Fruit fly (Drosophila melanogaster) whole organism, embryonic: ENCODE measurements around the gene Sec10.

Experiments used
- CG10209 ChIP-seq: fragments of 200-800 bp; sonication (Bioruptor generic); optimal IDR thresholded peaks from 3 replicates; lab custom pipeline; 2017; ENCODE audit warnings: missing biosample characterization, mild to moderate bottlenecking, missing genetic modification characterization, missing genetic modification reagents
- CG10321 ChIP-seq: fragments of 200-800 bp; sonication (Bioruptor generic); IDR thresholded peaks from 2 replicates; pipeline ENCODE4 v1.3.6; 2022; ENCODE audit warnings: missing biosample characterization, missing genetic modification characterization
- CG11247 ChIP-seq: fragments of 200-800 bp; sonication (Bioruptor generic); IDR thresholded peaks from 2 replicates; pipeline ENCODE4 v1.3.6; 2022; ENCODE audit warnings: missing biosample characterization, missing genetic modification characterization
- CG11504 ChIP-seq: fragments of 200-800 bp; sonication (Bioruptor generic); optimal IDR thresholded peaks from 3 replicates; lab custom pipeline; 2019; ENCODE audit warnings: missing biosample characterization, mild to moderate bottlenecking, missing genetic modification characterization, moderate library complexity
- CG11723 ChIP-seq: fragments of 200-800 bp; sonication (Bioruptor generic); optimal IDR thresholded peaks from 2 replicates; lab custom pipeline; 2017; ENCODE audit warnings: missing biosample characterization, mild to moderate bottlenecking, missing genetic modification characterization
- CG12071 ChIP-seq: fragments of 200-800 bp; sonication (Bioruptor generic); optimal IDR thresholded peaks from 3 replicates; lab custom pipeline; 2018; ENCODE audit warnings: missing biosample characterization, mild to moderate bottlenecking, missing genetic modification characterization
- CG13287 ChIP-seq: fragments of 200-800 bp; sonication (Bioruptor generic); IDR thresholded peaks from 2 replicates; pipeline ENCODE4 v1.3.6; 2022; ENCODE audit warnings: missing biosample characterization, missing genetic modification characterization; ENCODE audit not compliant: partially characterized antibody
- CG2678 ChIP-seq: fragments of 200-800 bp; sonication (Bioruptor generic); optimal IDR thresholded peaks from 3 replicates; lab custom pipeline; 2019; ENCODE audit warnings: missing biosample characterization, mild to moderate bottlenecking, missing genetic modification characterization, moderate library complexity
- CG2712 ChIP-seq: fragments of 200-800 bp; optimal IDR thresholded peaks from 3 replicates; lab custom pipeline; 2019; ENCODE audit warnings: missing biosample characterization, mild to moderate bottlenecking, missing genetic modification characterization, moderate library complexity
- CG30431 ChIP-seq: fragments of 200-800 bp; sonication (Bioruptor generic); optimal IDR thresholded peaks from 2 replicates; lab custom pipeline; 2017; ENCODE audit warnings: missing biosample characterization, missing genetic modification characterization
- CG4854 ChIP-seq: fragments of 200-800 bp; sonication (Bioruptor generic); optimal IDR thresholded peaks from 2 replicates; lab custom pipeline; 2016; ENCODE audit warnings: missing biosample characterization, missing genetic modification characterization, inconsistent platforms
- CG6683 ChIP-seq: fragments of 200-800 bp; sonication (Bioruptor generic); optimal IDR thresholded peaks from 2 replicates; lab custom pipeline; 2017; ENCODE audit warnings: missing biosample characterization, mild to moderate bottlenecking, missing genetic modification characterization, missing genetic modification reagents
- CG6689 ChIP-seq: fragments of 200-800 bp; sonication (Bioruptor generic); IDR thresholded peaks from 2 replicates; pipeline ENCODE4 v1.3.6; 2022; ENCODE audit warnings: missing biosample characterization, missing genetic modification characterization
- CG6813 ChIP-seq: fragments of 200-800 bp; sonication (Bioruptor generic); optimal IDR thresholded peaks from 2 replicates; lab custom pipeline; 2017; ENCODE audit warnings: missing biosample characterization, missing genetic modification characterization, mild to moderate bottlenecking, moderate library complexity, missing genetic modification reagents
- CG7271 ChIP-seq: fragments of 200-800 bp; sonication (Bioruptor generic); optimal IDR thresholded peaks from 2 replicates; lab custom pipeline; 2018; ENCODE audit warnings: missing biosample characterization, mild to moderate bottlenecking, missing genetic modification characterization, moderate library complexity
- CG7556 ChIP-seq: fragments of 200-800 bp; sonication (Bioruptor generic); optimal IDR thresholded peaks from 2 replicates; lab custom pipeline; 2017; ENCODE audit warnings: missing biosample characterization, mild to moderate bottlenecking, missing genetic modification characterization
- CG7839 ChIP-seq: fragments of 200-800 bp; sonication (Bioruptor generic); optimal IDR thresholded peaks from 3 replicates; lab custom pipeline; 2018; ENCODE audit warnings: missing biosample characterization, mild to moderate bottlenecking, missing genetic modification characterization, moderate library complexity
- CG9437 ChIP-seq: fragments of 200-800 bp; sonication (Bioruptor generic); optimal IDR thresholded peaks from 2 replicates; lab custom pipeline; 2018; ENCODE audit warnings: missing biosample characterization, mild to moderate bottlenecking, missing genetic modification characterization
- CTCF ChIP-seq: fragments of 200-800 bp; sonication (Bioruptor generic); optimal IDR thresholded peaks from 2 replicates; lab custom pipeline; 2017; ENCODE audit warnings: missing biosample characterization, mild to moderate bottlenecking, missing genetic modification characterization, moderate library complexity
- CkIIα-i1 ChIP-seq: fragments of 200-800 bp; sonication (Bioruptor generic); IDR thresholded peaks from 2 replicates; pipeline ENCODE4 v1.3.6; 2022; ENCODE audit warnings: missing biosample characterization, missing genetic modification characterization
- CrebB ChIP-seq: fragments of 200-800 bp; sonication (Bioruptor generic); optimal IDR thresholded peaks from 3 replicates; lab custom pipeline; 2018; ENCODE audit warnings: missing biosample characterization, mild to moderate bottlenecking, missing genetic modification characterization
- ERR ChIP-seq: fragments of 200-800 bp; sonication (Bioruptor generic); optimal IDR thresholded peaks from 2 replicates; lab custom pipeline; 2016; ENCODE audit warnings: missing biosample characterization, missing genetic modification characterization
- Hmx ChIP-seq: fragments of 200-800 bp; sonication (Bioruptor generic); optimal IDR thresholded peaks from 2 replicates; lab custom pipeline; 2016; ENCODE audit warnings: missing biosample characterization, missing genetic modification characterization
- Hsf ChIP-seq: fragments of 200-800 bp; sonication (Bioruptor generic); optimal IDR thresholded peaks from 3 replicates; lab custom pipeline; 2016; ENCODE audit warnings: missing biosample characterization, missing genetic modification characterization
- Lhr ChIP-seq: fragments of 200-800 bp; sonication (Bioruptor generic); optimal IDR thresholded peaks from 3 replicates; lab custom pipeline; 2017; ENCODE audit warnings: mild to moderate bottlenecking, missing biosample characterization, missing genetic modification reagents, missing genetic modification characterization
- Max ChIP-seq: fragments of 200-800 bp; sonication (Bioruptor generic); optimal IDR thresholded peaks from 2 replicates; lab custom pipeline; 2016; ENCODE audit warnings: missing biosample characterization, mild to moderate bottlenecking, missing genetic modification characterization
- Neu2 ChIP-seq: fragments of 200-800 bp; sonication (Bioruptor generic); optimal IDR thresholded peaks from 3 replicates; lab custom pipeline; 2016; ENCODE audit warnings: missing biosample characterization, missing genetic modification characterization, borderline replicate concordance
- Six4 ChIP-seq: fragments of 200-800 bp; sonication (Bioruptor generic); optimal IDR thresholded peaks from 2 replicates; lab custom pipeline; 2016; ENCODE audit warnings: missing biosample characterization, missing genetic modification characterization
- Sox100B ChIP-seq: fragments of 200-800 bp; sonication (Bioruptor generic); optimal IDR thresholded peaks from 3 replicates; lab custom pipeline; 2018; ENCODE audit warnings: missing biosample characterization, mild to moderate bottlenecking, missing genetic modification characterization
- Xbp1 ChIP-seq: fragments of 200-800 bp; sonication (Bioruptor generic); optimal IDR thresholded peaks from 3 replicates; lab custom pipeline; 2016; ENCODE audit warnings: missing biosample characterization, mild to moderate bottlenecking, missing genetic modification characterization
- aop ChIP-seq: fragments of 200-800 bp; sonication (Bioruptor generic); IDR thresholded peaks from 2 replicates; pipeline ENCODE4 v1.3.6; 2022; ENCODE audit warnings: missing biosample characterization, missing genetic modification characterization
- ci ChIP-seq: fragments of 200-800 bp; sonication (Bioruptor generic); IDR thresholded peaks from 3 replicates; pipeline ENCODE4 v1.3.6; 2022; ENCODE audit warnings: missing biosample characterization, missing genetic modification characterization
- emc ChIP-seq: fragments of 200-800 bp; sonication (Bioruptor generic); optimal IDR thresholded peaks from 2 replicates; lab custom pipeline; 2016; ENCODE audit warnings: missing biosample characterization, missing genetic modification characterization
- exex ChIP-seq: fragments of 200-800 bp; sonication (Bioruptor generic); optimal IDR thresholded peaks from 4 replicates; lab custom pipeline; 2018; ENCODE audit warnings: missing biosample characterization, mild to moderate bottlenecking, missing genetic modification characterization, moderate library complexity
- gfzf ChIP-seq: fragments of 200-800 bp; sonication (Bioruptor generic); optimal IDR thresholded peaks from 2 replicates; lab custom pipeline; 2016; ENCODE audit warnings: missing biosample characterization, mild to moderate bottlenecking, missing genetic modification characterization, moderate library complexity
- gro ChIP-seq: fragments of 200-800 bp; sonication (Bioruptor generic); optimal IDR thresholded peaks from 2 replicates; lab custom pipeline; 2016; ENCODE audit warnings: missing biosample characterization, missing genetic modification characterization
- h ChIP-seq: fragments of >200 bp; optimal IDR thresholded peaks from 2 replicates; lab custom pipeline; 2017
- jigr1 ChIP-seq: fragments of 200-800 bp; sonication (Bioruptor generic); IDR thresholded peaks from 3 replicates; pipeline ENCODE4 v1.3.6; 2022; ENCODE audit warnings: missing biosample characterization, missing genetic modification characterization
- kni ChIP-seq: fragments of 200-800 bp; sonication (Bioruptor generic); optimal IDR thresholded peaks from 3 replicates; lab custom pipeline; 2017; ENCODE audit warnings: mild to moderate bottlenecking, missing biosample characterization, missing genetic modification reagents, missing genetic modification characterization
- lbe ChIP-seq: fragments of 200-800 bp; sonication (Bioruptor generic); optimal IDR thresholded peaks from 2 replicates; lab custom pipeline; 2016; ENCODE audit warnings: missing biosample characterization, mild to moderate bottlenecking, missing genetic modification characterization
- luna ChIP-seq: fragments of 200-800 bp; sonication (Bioruptor generic); optimal IDR thresholded peaks from 2 replicates; lab custom pipeline; 2016; ENCODE audit warnings: missing biosample characterization, missing genetic modification characterization
- org-1 ChIP-seq: fragments of 200-800 bp; sonication (Bioruptor generic); optimal IDR thresholded peaks from 2 replicates; lab custom pipeline; 2017; ENCODE audit warnings: missing biosample characterization, missing genetic modification characterization
- p53 ChIP-seq: fragments of 200-800 bp; sonication (Bioruptor generic); optimal IDR thresholded peaks from 2 replicates; lab custom pipeline; 2016; ENCODE audit warnings: missing biosample characterization, missing genetic modification characterization
- ranshi ChIP-seq: fragments of 200-800 bp; sonication (Bioruptor generic); IDR thresholded peaks from 2 replicates; pipeline ENCODE4 v1.3.6; 2022; ENCODE audit warnings: missing biosample characterization, missing genetic modification characterization
- schlank ChIP-seq: fragments of 200-800 bp; sonication (Bioruptor generic); optimal IDR thresholded peaks from 2 replicates; lab custom pipeline; 2018; ENCODE audit warnings: missing biosample characterization, mild to moderate bottlenecking, missing genetic modification characterization
- slp2 ChIP-seq: fragments of 200-800 bp; sonication (Bioruptor generic); optimal IDR thresholded peaks from 2 replicates; lab custom pipeline; 2016; ENCODE audit warnings: missing biosample characterization, missing genetic modification characterization
- stwl ChIP-seq: fragments of 200-800 bp; sonication (Bioruptor generic); optimal IDR thresholded peaks from 3 replicates; lab custom pipeline; 2018; ENCODE audit warnings: missing biosample characterization, mild to moderate bottlenecking, missing genetic modification characterization, moderate library complexity
- tin ChIP-seq: fragments of 200-800 bp; sonication (Bioruptor generic); optimal IDR thresholded peaks from 3 replicates; lab custom pipeline; 2016; ENCODE audit warnings: missing biosample characterization, missing genetic modification characterization
- trem ChIP-seq: fragments of 200-800 bp; optimal IDR thresholded peaks from 3 replicates; lab custom pipeline; 2019; ENCODE audit warnings: missing biosample characterization, mild to moderate bottlenecking, missing genetic modification characterization, moderate library complexity
- tup ChIP-seq: fragments of 200-800 bp; sonication (Bioruptor generic); optimal IDR thresholded peaks from 2 replicates; lab custom pipeline; 2016; ENCODE audit warnings: missing biosample characterization, mild to moderate bottlenecking, missing genetic modification characterization, moderate library complexity
- vfl ChIP-seq: fragments of 200-800 bp; sonication (Bioruptor generic); optimal IDR thresholded peaks from 2 replicates; lab custom pipeline; 2016; ENCODE audit warnings: missing biosample characterization, missing genetic modification characterization

The Sec10 gene

DNA sequence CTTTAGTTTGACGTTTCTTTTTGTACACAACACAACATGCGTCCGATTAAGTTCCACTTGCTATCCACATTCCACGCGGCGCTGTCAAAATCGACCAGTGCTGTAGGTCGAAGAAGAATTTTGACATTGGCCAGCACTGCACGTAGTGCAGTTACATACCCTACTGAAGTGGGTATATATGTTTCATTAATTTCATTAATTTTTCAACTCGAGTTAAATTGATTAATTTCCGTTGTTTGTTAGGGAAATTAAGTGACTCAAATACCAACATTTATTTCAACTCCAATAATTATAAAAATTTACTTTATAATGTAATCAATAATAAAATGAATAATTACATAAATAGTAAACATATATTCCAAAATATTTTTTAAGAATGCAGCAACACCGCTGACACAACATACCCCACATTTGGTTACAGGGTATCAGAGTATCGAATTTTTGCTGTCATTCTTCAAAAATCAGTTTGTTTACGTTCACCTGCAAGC, 25.7 kb upstream of the Sec10 start, which contains the start of the genes eIF4EHP and CG18428 (continued):
- TF ChIP-seq CG11247 (GFP tag; lab: Robert Waterston, UW) = no peak
- TF ChIP-seq exex (tag; lab: Kevin White, UChicago) = peak; percentile 98
- TF ChIP-seq aop (GFP tag; lab: Robert Waterston, UW) = no peak; the same call in 1 of the 2 replicates
- TF ChIP-seq CG4854 (GFP tag; lab: Kevin White, UChicago) = peak; percentile 88
- peak; percentile 21 for TF ChIP-seq gfzf (GFP tag; lab: Kevin White, UChicago)
- no peak for TF ChIP-seq CG6689 (GFP tag; lab: Robert Waterston, UW)
- peak; percentile 81 for TF ChIP-seq slp2 (GFP tag; lab: Kevin White, UChicago)
- peak; percentile 96 for TF ChIP-seq org-1 (GFP tag; lab: Kevin White, UChicago)
- peak; percentile 99 for TF ChIP-seq CG11504 (tag; lab: Kevin White, UChicago)
- TF ChIP-seq Max (GFP tag; lab: Kevin White, UChicago) = peak; percentile 97
- TF ChIP-seq CG30431 (GFP tag; lab: Kevin White, UChicago) = peak; percentile 97
- TF ChIP-seq CG10321 (GFP tag; lab: Robert Waterston, UW) = 0 out of 2 replicates have a peak, but pooled peaks have one; percentile 87
- TF ChIP-seq emc (GFP tag; lab: Kevin White, UChicago) = peak; percentile 73
- peak; percentile 97 for TF ChIP-seq CG9437 (GFP tag; lab: Kevin White, UChicago)
- TF ChIP-seq CG2678 (tag; lab: Kevin White, UChicago) = peak; percentile 100
- TF ChIP-seq CG7839 (tag; lab: Kevin White, UChicago) = peak; percentile 100
- peak; percentile 98 for TF ChIP-seq Six4
- TF ChIP-seq Hsf (GFP tag; lab: Kevin White, UChicago) = peak; percentile 92
- TF ChIP-seq Neu2 (GFP tag; lab: Kevin White, UChicago) = no peak
- peak; percentile 95 for TF ChIP-seq Lhr (GFP tag; lab: Kevin White, UChicago)
- peak; percentile 89; the same call in 1 of the 2 replicates for TF ChIP-seq CkIIα-i1
- TF ChIP-seq kni (GFP tag; lab: Kevin White, UChicago) = peak; percentile 98
- peak; percentile 96 for TF ChIP-seq CG12071
- peak; percentile 99 for TF ChIP-seq CG2712 (tag; lab: Kevin White, UChicago)
- peak; percentile 98 for TF ChIP-seq tin
- peak; percentile 57 for TF ChIP-seq luna
- TF ChIP-seq ranshi (GFP tag; lab: Robert Waterston, UW) = no peak; the same call in 1 of the 2 replicates
- TF ChIP-seq CG10209 (GFP tag; lab: Kevin White, UChicago) = peak; percentile 99
- TF ChIP-seq stwl (tag; lab: Kevin White, UChicago) = peak; percentile 88
- peak; percentile 99 for TF ChIP-seq CG6813 (GFP tag; lab: Kevin White, UChicago)
- peak; percentile 97 for TF ChIP-seq trem (tag; lab: Kevin White, UChicago)
- TF ChIP-seq ERR = peak; percentile 77
- peak; percentile 99 for TF ChIP-seq Xbp1
- peak; percentile 99 for TF ChIP-seq CrebB (tag; lab: Kevin White, UChicago)
- TF ChIP-seq h (lab: Kevin White, UChicago) = no peak
- TF ChIP-seq Hmx (GFP tag; lab: Kevin White, UChicago) = peak; percentile 76
- TF ChIP-seq p53 (GFP tag; lab: Kevin White, UChicago) = peak; percentile 4
- peak; percentile 97 for TF ChIP-seq lbe (GFP tag; lab: Kevin White, UChicago)
- peak; percentile 97 for TF ChIP-seq schlank (tag; lab: Kevin White, UChicago)
- TF ChIP-seq jigr1 (GFP tag; lab: Robert Waterston, UW) = no peak; the same call in 2 of the 3 replicates
- peak; percentile 97 for TF ChIP-seq CG7271 (tag; lab: Kevin White, UChicago)
- TF ChIP-seq gro (GFP tag; lab: Kevin White, UChicago) = peak; percentile 78
- peak; percentile 76 for TF ChIP-seq CTCF (GFP tag; lab: Kevin White, UChicago)
- no peak; the same call in 2 of the 3 replicates for TF ChIP-seq ci
- peak; percentile 91 for TF ChIP-seq vfl (GFP tag; lab: Kevin White, UChicago)
- TF ChIP-seq CG7556 (GFP tag; lab: Kevin White, UChicago) = peak; percentile 99
- TF ChIP-seq tup (GFP tag; lab: Kevin White, UChicago) = peak; percentile 93
- peak; percentile 100 for TF ChIP-seq Sox100B
- no peak for TF ChIP-seq CG13287
- TF ChIP-seq CG11723 (GFP tag; lab: Kevin White, UChicago) = peak; percentile 99
- TF ChIP-seq CG6683 = peak; percentile 96
